Worm (Caenorhabditis elegans): ENCODE measurements around the gene ZK673.6.

DNA sequence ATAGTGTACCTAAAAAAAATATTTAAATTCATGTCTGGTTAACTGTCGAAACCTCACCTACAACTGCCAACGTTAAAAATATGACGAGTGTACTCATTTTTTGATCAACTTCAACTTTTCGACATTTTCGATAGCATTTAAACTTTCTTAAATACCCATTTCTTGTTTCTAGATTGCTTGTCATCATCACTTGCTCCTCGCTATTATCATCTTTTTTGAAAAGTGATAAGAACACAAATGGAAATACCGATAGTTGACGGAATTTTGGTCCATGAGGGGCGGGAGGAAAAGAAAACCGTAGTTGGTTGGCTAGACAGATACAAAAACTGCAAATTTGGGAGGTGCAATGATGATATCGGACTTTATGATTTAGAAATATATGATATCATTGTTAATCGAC lies 6.0 kb upstream of the ZK673.6 start, which contains the start of gene clec-143:
- TF ChIP-seq ahr-1 (tag; optimal IDR thresholded peaks at IDR 0.05), result no peak
- no peak for TF ChIP-seq ceh-18 (tag; optimal IDR thresholded peaks at IDR 0.05)
- TF ChIP-seq odd-2 (tag; optimal IDR thresholded peaks at IDR 0.05), result no peak
- TF ChIP-seq pha-2 (tag; optimal IDR thresholded peaks at IDR 0.05), result no peak
- TF ChIP-seq rnt-1 (tag; optimal IDR thresholded peaks at IDR 0.05), result no peak
- TF ChIP-seq ceh-31 (tag; optimal IDR thresholded peaks at IDR 0.05), result no peak
- TF ChIP-seq ref-2 (tag; optimal IDR thresholded peaks at IDR 0.05), result no peak
- no peak for TF ChIP-seq gmeb-2 (tag; optimal IDR thresholded peaks at IDR 0.05)

Measured in whole organism, late embryonic.